Fruit fly (Drosophila melanogaster): ENCODE data around the gene CG1924.

CG1924 gene

dm6 chrX:12217572-12217971 lies 39.1 kb upstream of the CG1924 start:
- TF ChIP-seq Myb (GFP tag; optimal IDR thresholded peaks at IDR 0.05), result no peak
- TF ChIP-seq dan (GFP tag; IDR thresholded peaks at IDR 0.05), result peak; percentile 21; the same call in 1 of the 2 replicates
- TF ChIP-seq bcd (GFP tag; optimal IDR thresholded peaks at IDR 0.05), result no peak
- peak; percentile 44 for TF ChIP-seq CHES-1-like (GFP tag; optimal IDR thresholded peaks at IDR 0.05)
- TF ChIP-seq MBD-R2 (GFP tag; IDR thresholded peaks at IDR 0.05), result no peak
- no peak for TF ChIP-seq YL-1 (GFP tag; optimal IDR thresholded peaks at IDR 0.05)
- peak; percentile 1 for TF ChIP-seq emc (GFP tag; optimal IDR thresholded peaks at IDR 0.05)
- peak; percentile 88 for TF ChIP-seq sens (GFP tag)
- TF ChIP-seq CG6683 (GFP tag; optimal IDR thresholded peaks at IDR 0.05), result no peak
- TF ChIP-seq crc (GFP tag; optimal IDR thresholded peaks at IDR 0.05), result no peak
- TF ChIP-seq danr (GFP tag; IDR thresholded peaks at IDR 0.05), result no peak
- peak; percentile 28 for TF ChIP-seq Max (GFP tag; optimal IDR thresholded peaks at IDR 0.05)
- no peak for TF ChIP-seq CG14860 (GFP tag; IDR thresholded peaks at IDR 0.05; ENCODE audit: partially characterized antibody)
- peak; percentile 48 for TF ChIP-seq CG7786 (GFP tag; optimal IDR thresholded peaks at IDR 0.05)
- peak; percentile 69 for TF ChIP-seq CG6689 (GFP tag; IDR thresholded peaks at IDR 0.05)
- peak; percentile 74 for TF ChIP-seq CG10979 (tag; optimal IDR thresholded peaks at IDR 0.05)
- no peak for TF ChIP-seq CG10321 (GFP tag; IDR thresholded peaks at IDR 0.05)
- TF ChIP-seq Neu2 (GFP tag; optimal IDR thresholded peaks at IDR 0.05; ENCODE audit: borderline replicate concordance), result peak; percentile 63
- peak; percentile 43 for TF ChIP-seq Ets65A (GFP tag)
- TF ChIP-seq Dll (GFP tag; IDR thresholded peaks at IDR 0.05; ENCODE audit: partially characterized antibody), result no peak
- TF ChIP-seq caup (GFP tag; optimal IDR thresholded peaks at IDR 0.05; ENCODE audit: severe bottlenecking), result no peak
- no peak for TF ChIP-seq Nf-YC (tag; optimal IDR thresholded peaks at IDR 0.05)
- no peak for TF ChIP-seq ham (GFP tag; IDR thresholded peaks at IDR 0.05)
- no peak for TF ChIP-seq mld (GFP tag; IDR thresholded peaks at IDR 0.05; ENCODE audit: partially characterized antibody)
- no peak for TF ChIP-seq p53 (GFP tag; optimal IDR thresholded peaks at IDR 0.05)
- TF ChIP-seq Hmr (GFP tag; optimal IDR thresholded peaks at IDR 0.05), result no peak
- TF ChIP-seq Gug (GFP tag; IDR thresholded peaks at IDR 0.05), result peak; percentile 16; the same call in 2 of the 4 replicates
- no peak for TF ChIP-seq CG12744 (GFP tag; optimal IDR thresholded peaks at IDR 0.05)
- TF ChIP-seq vvl (GFP tag; IDR thresholded peaks at IDR 0.05), result peak; percentile 43; the same call in 1 of the 2 replicates
- TF ChIP-seq CG8290 (GFP tag; optimal IDR thresholded peaks at IDR 0.05), result no peak
- TF ChIP-seq CG8290 (tag; optimal IDR thresholded peaks at IDR 0.05), result peak in 1 of 2 experiments; percentile 34
- TF ChIP-seq lola (GFP tag; optimal IDR thresholded peaks at IDR 0.05), result peak in 1 of 3 experiments; percentile 62
- TF ChIP-seq CG1647 (GFP tag; optimal IDR thresholded peaks at IDR 0.05), result peak; percentile 31
- TF ChIP-seq sisA (GFP tag; IDR thresholded peaks at IDR 0.05), result peak; percentile 60
- no peak for TF ChIP-seq bbx (GFP tag; IDR thresholded peaks at IDR 0.05; ENCODE audit: partially characterized antibody)
- TF ChIP-seq cg (GFP tag; optimal IDR thresholded peaks at IDR 0.05), result no peak
- TF ChIP-seq CG12155 (GFP tag; optimal IDR thresholded peaks at IDR 0.05), result peak; percentile 23
- peak; percentile 45 for TF ChIP-seq chn (GFP tag; optimal IDR thresholded peaks at IDR 0.05)
- peak; percentile 58 for TF ChIP-seq CG11504 (tag; optimal IDR thresholded peaks at IDR 0.05)
- TF ChIP-seq HLH4C (GFP tag; IDR thresholded peaks at IDR 0.05; ENCODE audit: partially characterized antibody), result no peak
- TF ChIP-seq Lhr (GFP tag; optimal IDR thresholded peaks at IDR 0.05), result peak; percentile 14
- peak; percentile 35; the same call in 1 of the 2 replicates for TF ChIP-seq onecut (GFP tag; IDR thresholded peaks at IDR 0.05)
- TF ChIP-seq Doc3 (GFP tag; IDR thresholded peaks at IDR 0.05; ENCODE audit: partially characterized antibody), result no peak
- TF ChIP-seq shn (GFP tag; optimal IDR thresholded peaks at IDR 0.05), result peak; percentile 35
- TF ChIP-seq fd102C (GFP tag; optimal IDR thresholded peaks at IDR 0.05), result peak; percentile 86
- no peak for TF ChIP-seq fu2 (GFP tag; optimal IDR thresholded peaks at IDR 0.05)
- no peak for TF ChIP-seq jumu (GFP tag; optimal IDR thresholded peaks at IDR 0.05)
- no peak for TF ChIP-seq Lim3 (GFP tag; IDR thresholded peaks at IDR 0.05)
- TF ChIP-seq CG12236 (GFP tag; optimal IDR thresholded peaks at IDR 0.05), result peak; percentile 62
- no peak for TF ChIP-seq salm (tag; optimal IDR thresholded peaks at IDR 0.05)
- peak; percentile 48 for TF ChIP-seq nmo (GFP tag; optimal IDR thresholded peaks at IDR 0.05)

Measured in whole organism, embryonic.